Fruit fly (Drosophila melanogaster) whole organism, embryonic: ENCODE results near the gene Pxd.

ENCODE experiments used
- CG1024 ChIP-seq: fragments of 200-800 bp; sonication (Bioruptor generic); IDR thresholded peaks from 2 replicates; pipeline ENCODE4 v1.3.6; 2022; ENCODE audit warnings: missing biosample characterization, missing genetic modification characterization
- CG11696 ChIP-seq: fragments of 200-800 bp; sonication (Bioruptor generic); IDR thresholded peaks from 2 replicates; pipeline ENCODE4 v1.3.6; 2022; ENCODE audit warnings: missing biosample characterization, missing genetic modification characterization
- CG12769 ChIP-seq: fragments of 200-800 bp; sonication (Bioruptor generic); optimal IDR thresholded peaks from 2 replicates; lab custom pipeline; 2019; ENCODE audit warnings: missing biosample characterization, mild to moderate bottlenecking, missing genetic modification characterization, moderate library complexity
- CG17328 ChIP-seq: fragments of 200-800 bp; sonication (Bioruptor generic); IDR thresholded peaks from 2 replicates; pipeline ENCODE4 v1.3.6; 2022; ENCODE audit warnings: missing biosample characterization, missing genetic modification characterization
- CG17361 ChIP-seq: fragments of 200-800 bp; sonication (Bioruptor generic); IDR thresholded peaks from 3 replicates; pipeline ENCODE4 v1.3.6; 2022; ENCODE audit warnings: missing biosample characterization, missing genetic modification characterization
- CG18262 ChIP-seq: fragments of 200-800 bp; optimal IDR thresholded peaks from 3 replicates; lab custom pipeline; 2019; ENCODE audit warnings: missing biosample characterization, mild to moderate bottlenecking, missing genetic modification characterization, moderate library complexity
- CG2116 ChIP-seq: fragments of 200-800 bp; sonication (Bioruptor generic); optimal IDR thresholded peaks from 3 replicates; lab custom pipeline; 2018; ENCODE audit warnings: missing biosample characterization, mild to moderate bottlenecking, missing genetic modification characterization
- CG2129 ChIP-seq: fragments of 200-800 bp; sonication (Bioruptor generic); IDR thresholded peaks from 2 replicates; pipeline ENCODE4 v1.3.6; 2022; ENCODE audit warnings: missing biosample characterization, missing genetic modification characterization; ENCODE audit not compliant: partially characterized antibody
- CG2875 ChIP-seq: fragments of 200-800 bp; sonication (Bioruptor generic); optimal IDR thresholded peaks from 2 replicates; lab custom pipeline; 2017; ENCODE audit warnings: missing biosample characterization, mild to moderate bottlenecking, missing genetic modification characterization, missing genetic modification reagents
- CG31224 ChIP-seq: fragments of 200-800 bp; sonication (Bioruptor generic); IDR thresholded peaks from 2 replicates; pipeline ENCODE4 v1.3.6; 2022; ENCODE audit warnings: missing biosample characterization, missing genetic modification characterization
- CG3847 ChIP-seq: fragments of 200-800 bp; sonication (Bioruptor generic); IDR thresholded peaks from 2 replicates; pipeline ENCODE4 v1.3.6; 2022; ENCODE audit warnings: missing biosample characterization, missing genetic modification characterization
- CG4282 ChIP-seq: fragments of 200-800 bp; sonication (Bioruptor generic); optimal IDR thresholded peaks from 2 replicates; lab custom pipeline; 2016; ENCODE audit warnings: missing biosample characterization, missing genetic modification characterization
- CG4424 ChIP-seq: fragments of 200-800 bp; sonication (Bioruptor generic); optimal IDR thresholded peaks from 3 replicates; lab custom pipeline; 2016; ENCODE audit warnings: missing biosample characterization, missing genetic modification characterization
- CG4617 ChIP-seq: fragments of 200-800 bp; sonication (Bioruptor generic); optimal IDR thresholded peaks from 3 replicates; lab custom pipeline; 2016; ENCODE audit warnings: missing biosample characterization, missing genetic modification characterization, borderline replicate concordance
- CG4854 ChIP-seq: fragments of 200-800 bp; sonication (Bioruptor generic); optimal IDR thresholded peaks from 2 replicates; lab custom pipeline; 2016; ENCODE audit warnings: missing biosample characterization, missing genetic modification characterization, inconsistent platforms
- CG6689 ChIP-seq: fragments of 200-800 bp; sonication (Bioruptor generic); IDR thresholded peaks from 2 replicates; pipeline ENCODE4 v1.3.6; 2022; ENCODE audit warnings: missing biosample characterization, missing genetic modification characterization
- CG7357 ChIP-seq: fragments of 200-800 bp; sonication (Bioruptor generic); IDR thresholded peaks from 3 replicates; pipeline ENCODE4 v1.3.6; 2022; ENCODE audit warnings: missing biosample characterization, missing genetic modification characterization
- CG7987 ChIP-seq: fragments of 200-800 bp; sonication (Bioruptor generic); optimal IDR thresholded peaks from 2 replicates; lab custom pipeline; 2018; ENCODE audit warnings: missing biosample characterization, mild to moderate bottlenecking, missing genetic modification characterization, moderate library complexity
- CG8089 ChIP-seq: fragments of 200-800 bp; sonication (Bioruptor generic); optimal IDR thresholded peaks from 3 replicates; lab custom pipeline; 2016; ENCODE audit warnings: missing biosample characterization, missing genetic modification characterization
- CG8290 ChIP-seq, 3 experiments: fragments of 200-800 bp; sonication (Bioruptor generic); optimal IDR thresholded peaks; 2 replicates each; lab custom pipeline; 2016 to 2019; ENCODE audit warnings: missing biosample characterization in 3 of 3, missing genetic modification characterization in 3 of 3, mild to moderate bottlenecking in 2 of 3, moderate library complexity in 1 of 3
- CG8944 ChIP-seq: fragments of 200-800 bp; sonication (Bioruptor generic); optimal IDR thresholded peaks from 3 replicates; lab custom pipeline; 2016; ENCODE audit warnings: missing biosample characterization, missing genetic modification characterization
- CoRest ChIP-seq: fragments of 200-800 bp; sonication (Bioruptor generic); optimal IDR thresholded peaks from 3 replicates; lab custom pipeline; 2018; ENCODE audit warnings: missing biosample characterization, mild to moderate bottlenecking, missing genetic modification characterization, moderate library complexity
- Dll ChIP-seq: fragments of 200-800 bp; sonication (Bioruptor generic); IDR thresholded peaks from 4 replicates; pipeline ENCODE4 v1.3.6; 2022; ENCODE audit warnings: missing biosample characterization, missing genetic modification characterization; ENCODE audit not compliant: partially characterized antibody
- Drgx ChIP-seq: fragments of 200-800 bp; sonication (Bioruptor generic); IDR thresholded peaks from 2 replicates; pipeline ENCODE4 v1.3.6; 2022; ENCODE audit warnings: missing biosample characterization, missing genetic modification characterization
- Fer2 ChIP-seq: fragments of 200-800 bp; sonication (Bioruptor generic); optimal IDR thresholded peaks from 2 replicates; lab custom pipeline; 2018; ENCODE audit warnings: missing biosample characterization, mild to moderate bottlenecking, missing genetic modification characterization, moderate library complexity
- GATAe ChIP-seq: fragments of 200-800 bp; sonication (Bioruptor generic); conservative IDR thresholded peaks from 2 replicates; pipeline ENCODE4 v1.3.6; 2022; ENCODE audit warnings: missing biosample characterization, missing genetic modification characterization
- HLH54F ChIP-seq: fragments of 200-800 bp; sonication (Bioruptor generic); optimal IDR thresholded peaks from 3 replicates; lab custom pipeline; 2016; ENCODE audit warnings: missing biosample characterization, missing genetic modification characterization
- Nf-YA ChIP-seq: fragments of 200-800 bp; sonication (Bioruptor generic); IDR thresholded peaks from 2 replicates; pipeline ENCODE4 v1.3.6; 2022; ENCODE audit warnings: missing biosample characterization, missing genetic modification characterization
- Ptx1 ChIP-seq: fragments of 200-800 bp; sonication (Bioruptor generic); IDR thresholded peaks from 2 replicates; pipeline ENCODE4 v1.3.6; 2022; ENCODE audit warnings: missing biosample characterization, missing genetic modification characterization
- Spps ChIP-seq: fragments of 200-800 bp; sonication (Bioruptor generic); optimal IDR thresholded peaks from 2 replicates; lab custom pipeline; 2018; ENCODE audit warnings: missing biosample characterization, mild to moderate bottlenecking, missing genetic modification characterization
- Sry-β ChIP-seq: fragments of 200-800 bp; sonication (Bioruptor generic); optimal IDR thresholded peaks from 2 replicates; lab custom pipeline; 2018; ENCODE audit warnings: missing biosample characterization, mild to moderate bottlenecking, missing genetic modification characterization, moderate library complexity
- Vsx1 ChIP-seq: fragments of 200-800 bp; sonication (Bioruptor generic); optimal IDR thresholded peaks from 2 replicates; lab custom pipeline; 2017; ENCODE audit warnings: missing biosample characterization, mild to moderate bottlenecking, missing genetic modification characterization, missing genetic modification reagents
- ci ChIP-seq: fragments of 200-800 bp; sonication (Bioruptor generic); IDR thresholded peaks from 3 replicates; pipeline ENCODE4 v1.3.6; 2022; ENCODE audit warnings: missing biosample characterization, missing genetic modification characterization
- crc ChIP-seq: fragments of 200-800 bp; sonication (Bioruptor generic); optimal IDR thresholded peaks from 2 replicates; lab custom pipeline; 2016; ENCODE audit warnings: missing biosample characterization, missing genetic modification characterization
- cwo ChIP-seq: fragments of 200-800 bp; sonication (Bioruptor generic); optimal IDR thresholded peaks from 3 replicates; lab custom pipeline; 2017; ENCODE audit warnings: missing biosample characterization, missing genetic modification characterization, mild to moderate bottlenecking, moderate library complexity, missing genetic modification reagents
- danr ChIP-seq: fragments of 200-800 bp; sonication (Bioruptor generic); IDR thresholded peaks from 2 replicates; pipeline ENCODE4 v1.3.6; 2022; ENCODE audit warnings: missing biosample characterization, missing genetic modification characterization
- dimm ChIP-seq: fragments of 200-800 bp; sonication (Bioruptor generic); IDR thresholded peaks from 2 replicates; pipeline ENCODE4 v1.3.6; 2022; ENCODE audit warnings: missing biosample characterization, missing genetic modification characterization
- gcm2 ChIP-seq: fragments of 200-800 bp; sonication (Bioruptor generic); optimal IDR thresholded peaks from 2 replicates; lab custom pipeline; 2016; ENCODE audit warnings: missing biosample characterization, missing genetic modification characterization
- ken ChIP-seq: fragments of 200-800 bp; sonication (Bioruptor generic); IDR thresholded peaks from 3 replicates; pipeline ENCODE4 v1.3.6; 2022; ENCODE audit warnings: missing biosample characterization, missing genetic modification characterization
- lov ChIP-seq, 2 experiments: fragments of 200-800 bp in 1 of 2; fragments of >200 bp in 1 of 2; sonication (Bioruptor generic) in 1 of 2; IDR thresholded peaks in 1 of 2; optimal IDR thresholded peaks in 1 of 2; 2 replicates in 1 of 2; 3 replicates in 1 of 2; pipeline versions ENCODE4 v1.3.6 to Lab custom; 2017 to 2022; ENCODE audit warnings: missing biosample characterization in 1 of 2, missing genetic modification characterization in 1 of 2
- mam ChIP-seq: fragments of 200-800 bp; sonication (Bioruptor generic); optimal IDR thresholded peaks from 3 replicates; lab custom pipeline; 2016; ENCODE audit warnings: missing biosample characterization, missing genetic modification characterization
- odd ChIP-seq: fragments of 200-800 bp; sonication (Bioruptor generic); optimal IDR thresholded peaks from 2 replicates; lab custom pipeline; 2017; ENCODE audit warnings: missing biosample characterization, mild to moderate bottlenecking, missing genetic modification characterization
- pita ChIP-seq: fragments of 200-800 bp; sonication (Bioruptor generic); optimal IDR thresholded peaks from 2 replicates; lab custom pipeline; 2017; ENCODE audit warnings: missing biosample characterization, mild to moderate bottlenecking, missing genetic modification characterization
- ro ChIP-seq: fragments of 200-800 bp; sonication (Bioruptor generic); IDR thresholded peaks from 2 replicates; pipeline ENCODE4 v1.3.6; 2022; ENCODE audit warnings: missing biosample characterization, missing genetic modification characterization
- sc ChIP-seq, 3 experiments: fragments of >200 bp in 2 of 3; fragments of 200-800 bp in 1 of 3; sonication (Bioruptor generic) in 1 of 3; optimal IDR thresholded peaks; 2 replicates in 2 of 3; 3 replicates in 1 of 3; lab custom pipeline; 2017; ENCODE audit warnings: mild to moderate bottlenecking in 1 of 3, missing biosample characterization in 1 of 3, missing genetic modification characterization in 1 of 3, missing genetic modification reagents in 1 of 3
- slp2 ChIP-seq: fragments of 200-800 bp; sonication (Bioruptor generic); optimal IDR thresholded peaks from 2 replicates; lab custom pipeline; 2016; ENCODE audit warnings: missing biosample characterization, missing genetic modification characterization
- so ChIP-seq: fragments of 200-800 bp; sonication (Bioruptor generic); IDR thresholded peaks from 3 replicates; pipeline ENCODE4 v1.3.6; 2022; ENCODE audit warnings: missing biosample characterization, missing genetic modification characterization
- tin ChIP-seq: fragments of 200-800 bp; sonication (Bioruptor generic); optimal IDR thresholded peaks from 3 replicates; lab custom pipeline; 2016; ENCODE audit warnings: missing biosample characterization, missing genetic modification characterization

The Pxd gene

DNA sequence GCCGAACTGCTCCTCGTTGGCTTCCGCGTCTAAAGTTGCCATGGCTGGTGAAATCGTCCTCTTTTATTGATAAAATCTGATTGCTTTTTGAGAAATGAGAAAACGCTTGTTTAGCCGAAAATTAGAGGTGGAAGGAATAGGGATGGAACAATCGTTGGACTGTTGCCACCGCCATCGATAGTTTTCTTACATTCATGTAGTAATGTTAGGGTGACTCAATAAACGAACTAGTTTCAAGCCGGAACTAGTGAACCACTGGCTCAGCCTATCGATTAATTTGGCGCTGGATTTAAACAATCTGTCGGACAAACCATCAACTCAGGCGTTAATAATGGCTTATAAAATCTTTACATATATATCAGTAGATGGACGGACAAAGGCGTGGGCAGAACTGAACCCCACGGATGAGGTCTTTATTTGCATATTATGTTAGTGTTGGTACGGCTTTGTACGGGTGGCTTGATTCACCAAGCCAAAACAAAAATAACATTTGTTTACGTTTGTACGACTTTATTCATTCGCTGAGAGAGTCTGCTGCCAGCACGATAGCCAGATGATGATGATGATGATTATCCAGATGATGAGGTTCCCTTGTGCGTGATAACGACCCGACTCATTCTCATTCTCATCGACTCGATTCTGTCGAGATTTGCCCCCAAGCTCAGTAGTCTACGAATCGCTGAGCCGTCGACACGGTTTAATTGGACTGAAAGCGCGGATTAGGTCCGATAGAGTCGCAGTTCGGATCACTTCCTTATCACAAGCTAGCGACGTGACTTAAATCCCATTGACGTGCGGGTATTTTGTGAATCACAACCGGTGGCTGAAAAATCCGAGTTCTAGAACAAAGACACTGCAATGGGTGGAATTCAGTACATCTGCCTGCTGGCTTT, 11.9 kb upstream of the Pxd start, which contains the start of the genes Sf3a1 and Irc (continued):
- TF ChIP-seq Spps (tag; lab: Kevin White, UChicago), result no peak
- TF ChIP-seq CG2875, result no peak
- peak; percentile 65 for TF ChIP-seq CG12769
- no peak for TF ChIP-seq odd (GFP tag; lab: Kevin White, UChicago)
- peak; percentile 21 for TF ChIP-seq Sry-β (GFP tag; lab: Kevin White, UChicago)
- TF ChIP-seq CG1024 (GFP tag; lab: Robert Waterston, UW), result no peak
- peak; percentile 79 for TF ChIP-seq CG2116 (GFP tag; lab: Kevin White, UChicago)
- TF ChIP-seq CG4282 (GFP tag; lab: Kevin White, UChicago), result peak; percentile 21
- no peak for TF ChIP-seq ken
- no peak for TF ChIP-seq CG7357
- no peak for TF ChIP-seq CG17361
- TF ChIP-seq ro (GFP tag; lab: Robert Waterston, UW), result no peak
- TF ChIP-seq CG8290 (GFP tag; optimal IDR thresholded peaks at IDR 0.05; lab: Kevin White, UChicago), result no peak
- TF ChIP-seq CG8290 (tag; optimal IDR thresholded peaks at IDR 0.05; lab: Kevin White, UChicago), result peak in 1 of 2 experiments; percentile 76
- TF ChIP-seq dimm, result no peak
- TF ChIP-seq CG3847, result peak; percentile 51; the same call in 1 of the 2 replicates
- TF ChIP-seq GATAe, result no peak
- TF ChIP-seq cwo (GFP tag; lab: Kevin White, UChicago), result peak; percentile 2
- peak; percentile 90 for TF ChIP-seq CG4617
- no peak for TF ChIP-seq CG6689 (GFP tag; lab: Robert Waterston, UW)
- no peak for TF ChIP-seq CG8944 (GFP tag; lab: Kevin White, UChicago)
- TF ChIP-seq CG4854 (GFP tag; lab: Kevin White, UChicago), result no peak
- TF ChIP-seq CG8089 (GFP tag; lab: Kevin White, UChicago), result no peak
- peak; percentile 13 for TF ChIP-seq HLH54F (GFP tag; lab: Kevin White, UChicago)
- peak; percentile 78 for TF ChIP-seq CG7987 (GFP tag; lab: Kevin White, UChicago)
- TF ChIP-seq CG17328, result 0 out of 2 replicates have a peak, but pooled peaks have one; percentile 19
- peak; percentile 96 for TF ChIP-seq Dll (GFP tag; lab: Robert Waterston, UW)
- peak; percentile 57 for TF ChIP-seq mam (GFP tag; lab: Kevin White, UChicago)
- TF ChIP-seq Ptx1, result no peak
- no peak for TF ChIP-seq slp2 (GFP tag; lab: Kevin White, UChicago)
- TF ChIP-seq lov (optimal IDR thresholded peaks at IDR 0.05; lab: Kevin White, UChicago), result no peak
- no peak for TF ChIP-seq lov (GFP tag; IDR thresholded peaks at IDR 0.05; lab: Robert Waterston, UW)
- TF ChIP-seq ci (GFP tag; lab: Robert Waterston, UW), result peak; percentile 14; the same call in 1 of the 3 replicates
- peak; percentile 19 for TF ChIP-seq tin (GFP tag; lab: Kevin White, UChicago)
- no peak for TF ChIP-seq sc (optimal IDR thresholded peaks at IDR 0.05; lab: Kevin White, UChicago)
- no peak for TF ChIP-seq sc (GFP tag; optimal IDR thresholded peaks at IDR 0.05; lab: Kevin White, UChicago)
- TF ChIP-seq CG18262 (tag; lab: Kevin White, UChicago), result peak; percentile 3
- no peak for TF ChIP-seq gcm2 (GFP tag; lab: Kevin White, UChicago)
- TF ChIP-seq so (GFP tag; lab: Robert Waterston, UW), result no peak
- TF ChIP-seq CG31224 (GFP tag; lab: Robert Waterston, UW), result no peak
- peak; percentile 20; the same call in 1 of the 2 replicates for TF ChIP-seq Drgx (GFP tag; lab: Robert Waterston, UW)
- TF ChIP-seq CG4424 (GFP tag; lab: Kevin White, UChicago), result no peak
- TF ChIP-seq CG2129, result peak; percentile 86
- no peak for TF ChIP-seq Fer2 (tag; lab: Kevin White, UChicago)
- TF ChIP-seq CG11696, result no peak
- no peak for TF ChIP-seq Nf-YA
- TF ChIP-seq CoRest, result peak; percentile 31
- no peak for TF ChIP-seq Vsx1 (GFP tag; lab: Kevin White, UChicago)
- no peak for TF ChIP-seq danr
- no peak for TF ChIP-seq pita (GFP tag; lab: Kevin White, UChicago)
- TF ChIP-seq crc (GFP tag; lab: Kevin White, UChicago), result no peak
